Worm (Caenorhabditis elegans): ENCODE data around the gene lgg-1.

lgg-1 gene

DNA sequence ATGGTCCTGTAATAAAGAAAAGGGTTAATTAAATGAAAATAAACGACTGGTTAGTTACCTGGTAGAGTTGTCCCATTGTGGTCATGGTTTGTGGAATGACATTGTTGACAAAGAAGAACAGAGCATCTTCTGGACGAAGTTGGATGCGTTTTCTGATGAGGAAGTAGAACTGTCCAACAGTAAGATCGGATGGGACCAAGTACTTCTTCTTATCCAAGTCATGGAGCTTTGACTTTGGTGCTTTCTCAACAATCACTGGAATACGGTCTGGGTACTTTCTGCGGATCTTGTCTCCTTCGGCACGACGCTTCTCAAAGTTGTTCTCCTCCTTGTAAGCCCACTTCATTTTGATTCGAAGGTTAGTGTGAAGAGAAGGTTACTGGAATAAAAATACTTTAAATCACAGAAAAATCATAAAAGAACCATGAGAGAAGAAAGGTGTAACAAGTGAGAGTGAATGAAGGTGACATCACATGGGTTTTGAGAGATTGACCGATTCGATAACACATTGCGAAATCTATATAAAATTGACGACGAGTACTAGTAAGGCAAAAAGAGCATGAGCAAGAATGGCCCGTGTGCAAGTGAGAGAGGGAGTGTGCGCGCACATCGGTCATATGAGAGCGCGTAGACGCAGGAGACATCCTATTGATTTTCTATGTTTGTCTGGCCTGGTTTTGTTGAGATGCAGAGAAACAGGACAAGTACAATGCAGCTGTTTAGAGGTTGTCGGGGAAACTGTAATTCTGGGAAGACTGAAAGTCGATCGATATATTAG, at the start of gene lgg-1 (continued):
- TF ChIP-seq akir-1 (GFP tag; optimal IDR thresholded peaks at IDR 0.05) (no peak), nfya-2 (GFP tag; IDR thresholded peaks at IDR 0.05) (no peak), nhr-179 (tag; optimal IDR thresholded peaks at IDR 0.05) (no peak), efl-1 (GFP tag; optimal IDR thresholded peaks at IDR 0.05) (no peak), Y53F4B.3 (GFP tag; IDR thresholded peaks at IDR 0.05) (no peak), ztf-26 (tag; optimal IDR thresholded peaks at IDR 0.05) (peak; percentile 21), D2030.7 (GFP tag; IDR thresholded peaks at IDR 0.05) (no peak), bed-2 (GFP tag; IDR thresholded peaks at IDR 0.05) (peak; percentile 54; the same call in 1 of the 2 replicates), lag-1 (GFP tag; IDR thresholded peaks at IDR 0.05) (0 out of 2 replicates have a peak, but pooled peaks have one; percentile 35), atf-7 (tag; optimal IDR thresholded peaks at IDR 0.05) (no peak), B0035.1 (tag; optimal IDR thresholded peaks at IDR 0.05) (no peak), B0336.3 (GFP tag; IDR thresholded peaks at IDR 0.05) (no peak; the same call in 1 of the 2 replicates), F33H1.4 (GFP tag; IDR thresholded peaks at IDR 0.05) (no peak), C06A6.2 (GFP tag; conservative IDR thresholded peaks at IDR 0.05) (no peak), snpc-1.1 (tag; optimal IDR thresholded peaks at IDR 0.05; ENCODE audit: insufficient read depth) (no peak), xnd-1 (tag; optimal IDR thresholded peaks at IDR 0.05) (no peak), mes-4 (tag; optimal IDR thresholded peaks at IDR 0.05) (no peak), pha-4 (tag; optimal IDR thresholded peaks at IDR 0.05) (peak; percentile 83), F23B12.7 (tag; optimal IDR thresholded peaks at IDR 0.05; ENCODE audit: insufficient read depth) (no peak), lin-26 (GFP tag; IDR thresholded peaks at IDR 0.05) (peak; percentile 56), rec-8 (tag; optimal IDR thresholded peaks at IDR 0.05) (no peak), repo-1 (tag; optimal IDR thresholded peaks at IDR 0.05) (no peak), attf-6 (GFP tag; IDR thresholded peaks at IDR 0.05) (no peak), athp-1 (tag; optimal IDR thresholded peaks at IDR 0.05) (peak; percentile 72), snpc-1.3 (tag; optimal IDR thresholded peaks at IDR 0.05; ENCODE audit: insufficient read depth) (no peak), ztf-25 (GFP tag; IDR thresholded peaks at IDR 0.05) (no peak), nhr-90 (tag; optimal IDR thresholded peaks at IDR 0.05) (peak; percentile 28), K12H6.12 (tag; optimal IDR thresholded peaks at IDR 0.05) (peak; percentile 68), attf-5 (GFP tag; optimal IDR thresholded peaks at IDR 0.05) (peak; percentile 45), Y53G8AR.9 (GFP tag; conservative IDR thresholded peaks at IDR 0.05) (peak; percentile 43; the same call in 1 of the 2 replicates), somi-1 (GFP tag; optimal IDR thresholded peaks at IDR 0.05) (no peak), pbrm-1 (GFP tag; IDR thresholded peaks at IDR 0.05) (peak; percentile 61), tbp1 (GFP tag; optimal IDR thresholded peaks at IDR 0.05) (peak; percentile 44), lin-54 (GFP tag; optimal IDR thresholded peaks at IDR 0.05) (peak; percentile 48), dpl-1 (GFP tag; optimal IDR thresholded peaks at IDR 0.05) (peak; percentile 40), gei-17 (GFP tag; optimal IDR thresholded peaks at IDR 0.05) (no peak), ztf-18 (tag; optimal IDR thresholded peaks at IDR 0.05) (no peak), egl-18 (GFP tag; IDR thresholded peaks at IDR 0.05) (0 out of 2 replicates have a peak, but pooled peaks have one; percentile 28), aptf-2 (GFP tag; conservative IDR thresholded peaks at IDR 0.05) (peak; percentile 58; the same call in 1 of the 2 replicates), ztf-22 (GFP tag; optimal IDR thresholded peaks at IDR 0.05) (no peak), C17E4.6 (GFP tag; IDR thresholded peaks at IDR 0.05) (no peak; the same call in 1 of the 2 replicates), F39B2.1 (GFP tag; IDR thresholded peaks at IDR 0.05) (no peak), F37B4.10 (GFP tag; IDR thresholded peaks at IDR 0.05) (no peak), lsl-1 (GFP tag; optimal IDR thresholded peaks at IDR 0.05) (no peak), T07F8.4 (tag; optimal IDR thresholded peaks at IDR 0.05) (no peak), bed-1 (GFP tag; IDR thresholded peaks at IDR 0.05) (no peak), ZK185.1 (tag; optimal IDR thresholded peaks at IDR 0.05; ENCODE audit: poor library complexity, severe bottlenecking) (peak; percentile 72)

Data from whole organism, young adult.